Fruit fly (Drosophila melanogaster) ovary, adult (tissue): ENCODE results near the gene CG8042.

Experiments
- CG17801 ChIP-seq: fragments of 200-800 bp; optimal IDR thresholded peaks from 2 replicates; lab custom pipeline; 2019; ENCODE audit warnings: missing biosample characterization, mild to moderate bottlenecking, missing genetic modification characterization, moderate library complexity; ENCODE audit not compliant: partially characterized antibody

CG8042 gene

DNA sequence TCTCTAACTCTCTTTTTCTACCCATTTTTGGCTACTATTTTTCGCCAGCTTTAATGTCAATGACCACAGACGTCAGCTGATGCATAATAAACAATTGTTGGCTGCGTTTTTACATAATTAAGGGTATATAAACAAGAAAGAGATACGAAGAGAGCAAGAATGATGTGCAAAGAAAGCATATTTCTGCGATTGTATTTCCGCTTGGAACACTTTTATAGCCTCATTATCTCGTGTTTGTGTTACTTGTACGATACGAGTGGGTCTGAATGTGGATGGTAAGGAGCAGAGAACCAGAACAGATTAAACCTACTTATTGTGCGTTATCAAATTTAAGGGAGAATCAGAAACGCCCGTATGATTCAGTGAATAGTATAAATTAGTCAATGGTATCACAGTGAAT lies 39.9 kb downstream of the CG8042 start:
- no peak for TF ChIP-seq CG17801 (GFP tag; lab: Kevin White, UChicago)

DNA sequence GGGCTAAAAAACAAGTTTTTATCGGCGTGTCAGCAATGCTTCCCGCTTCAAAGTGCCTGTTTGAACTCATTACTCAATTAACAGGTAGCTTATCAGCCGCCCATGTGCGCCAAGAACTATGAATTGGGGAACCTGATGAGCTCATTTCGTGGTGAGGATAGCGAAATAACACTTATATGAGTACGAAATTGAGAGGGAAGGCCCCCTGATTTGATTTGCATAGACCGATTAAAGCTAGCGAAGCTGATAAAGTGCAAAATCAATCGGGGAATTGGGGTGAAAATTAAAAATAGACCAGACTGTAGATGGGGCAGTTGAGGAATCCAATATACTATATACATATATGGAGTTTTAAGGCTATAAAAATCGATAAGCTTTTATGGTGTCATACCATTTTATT lies 40.6 kb downstream of the CG8042 start:
- TF ChIP-seq CG17801 (GFP tag; lab: Kevin White, UChicago), result no peak
